Worm (Caenorhabditis elegans): ENCODE measurements around the gene rdy-2.

ce11 chrV:13620676-13621075 lies 19.9 kb upstream of the rdy-2 start, which contains the start of gene F53F4.15:
- TF ChIP-seq fkh-10 (GFP tag; optimal IDR thresholded peaks at IDR 0.05) (no peak), unc-86 (tag; optimal IDR thresholded peaks at IDR 0.05) (no peak), nhr-232 (tag; optimal IDR thresholded peaks at IDR 0.05) (no peak), unc-55 (GFP tag; optimal IDR thresholded peaks at IDR 0.05) (no peak), ceh-45 (GFP tag; IDR thresholded peaks at IDR 0.05) (no peak), F13H6.1 (tag; optimal IDR thresholded peaks at IDR 0.05) (no peak), ceh-6 (GFP tag; optimal IDR thresholded peaks at IDR 0.05) (no peak), syd-9 (tag; optimal IDR thresholded peaks at IDR 0.05) (no peak)

Measured in whole organism, late embryonic.